In the genomic region with DNA sequence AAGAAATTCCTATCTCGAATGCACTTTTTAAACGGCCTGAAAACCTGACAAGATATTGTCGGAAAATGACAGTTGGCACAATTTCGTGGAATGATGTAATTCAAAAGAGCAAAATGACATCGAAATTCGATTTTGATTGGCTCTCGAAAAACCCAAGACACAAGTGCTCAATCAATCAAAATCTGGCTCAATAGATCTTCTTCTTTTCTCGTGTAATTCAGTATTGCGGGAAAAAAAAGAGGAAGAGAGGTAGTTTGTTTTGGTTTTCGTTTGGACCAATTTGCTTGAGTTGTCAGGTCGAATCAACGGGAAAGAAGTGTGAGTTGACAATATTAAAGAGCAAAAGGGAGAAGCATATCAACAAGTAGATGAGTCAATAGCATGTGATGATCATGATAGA, we compare ENCODE assay signal across 1 worm cellular context.
TF ChIP-seq lines count a peak whose summit lies in the region.

No protein-coding gene starts in this region.

TF ChIP-seq in whole organism, L1 larva, 84 proteins besides CTCF, POLR2A, EP300 and RAD21 (continued from another document):
- peak in 1 of 2 experiments; percentile 4 for TF ChIP-seq efl-1 (optimal IDR thresholded peaks at IDR 0.05; lab: Kevin White, UChicago)
- TF ChIP-seq efl-1 (GFP tag; optimal IDR thresholded peaks at IDR 0.05 in 1 of 2; lab: Kevin White, UChicago) = peak in 1 of 2 experiments; percentile 85
- no peak for TF ChIP-seq fkh-10 (GFP tag; optimal IDR thresholded peaks at IDR 0.05; lab: Kevin White, UChicago)
- TF ChIP-seq lin-13 (GFP tag; optimal IDR thresholded peaks at IDR 0.05; lab: Kevin White, UChicago) = no peak
- TF ChIP-seq sup-37 (GFP tag; optimal IDR thresholded peaks at IDR 0.05; lab: Kevin White, UChicago) = no peak
- TF ChIP-seq mab-9 (GFP tag; IDR thresholded peaks at IDR 0.05; lab: Robert Waterston, UW) = no peak
- TF ChIP-seq nhr-76 (tag; optimal IDR thresholded peaks at IDR 0.05; lab: Kevin White, UChicago) = no peak
- TF ChIP-seq tlp-1 (tag; optimal IDR thresholded peaks at IDR 0.05; lab: Kevin White, UChicago) = no peak
- no peak for TF ChIP-seq nhr-11 (tag; optimal IDR thresholded peaks at IDR 0.05; lab: Kevin White, UChicago)
- TF ChIP-seq sox-4 (tag; optimal IDR thresholded peaks at IDR 0.05; lab: Kevin White, UChicago) = no peak
- peak; percentile 66 for TF ChIP-seq rnt-1 (tag; optimal IDR thresholded peaks at IDR 0.05; lab: Kevin White, UChicago)
- no peak for TF ChIP-seq zag-1 (tag; optimal IDR thresholded peaks at IDR 0.05; lab: Kevin White, UChicago)
- 0 out of 2 replicates have a peak, but pooled peaks have one; percentile 24 for TF ChIP-seq nhr-19 (GFP tag; conservative IDR thresholded peaks at IDR 0.05; lab: Robert Waterston, UW)
- TF ChIP-seq lsy-2 (tag; optimal IDR thresholded peaks at IDR 0.05; lab: Kevin White, UChicago) = peak; percentile 31 to 57
- no peak for TF ChIP-seq C34B4.2 (tag; optimal IDR thresholded peaks at IDR 0.05; lab: Kevin White, UChicago)
- peak; percentile 39 for TF ChIP-seq lin-39 (tag; optimal IDR thresholded peaks at IDR 0.05; lab: Kevin White, UChicago)
